ENCODE assay signal across 1 fruit fly cellular context in genomic region chr3L:6552968-6553402, dm6.
TF ChIP-seq lines count a peak whose summit lies in the region.

No protein-coding gene starts in this region.

TF ChIP-seq in whole organism, embryonic, 481 proteins besides CTCF, POLR2A, EP300 and RAD21 (continued from another document and continues in another):
- TF ChIP-seq jing (GFP tag; optimal IDR thresholded peaks at IDR 0.05; lab: Kevin White, UChicago) (peak; percentile 11), Dek (tag; optimal IDR thresholded peaks at IDR 0.05; lab: Kevin White, UChicago) (peak; percentile 88), yki (optimal IDR thresholded peaks at IDR 0.05; lab: Kevin White, UChicago) (no peak), CG6272 (GFP tag; IDR thresholded peaks at IDR 0.05; lab: Robert Waterston, UW) (peak; percentile 43; the same call in 1 of the 2 replicates), Med (GFP tag; lab: Kevin White, UChicago) (peak; percentile 96), Xbp1 (GFP tag; optimal IDR thresholded peaks at IDR 0.05; lab: Kevin White, UChicago) (peak; percentile 81), CrebB (tag; optimal IDR thresholded peaks at IDR 0.05; lab: Kevin White, UChicago) (peak; percentile 74), NC2α (GFP tag; optimal IDR thresholded peaks at IDR 0.05; lab: Kevin White, UChicago) (peak; percentile 40), CG17829 (tag; optimal IDR thresholded peaks at IDR 0.05; lab: Kevin White, UChicago) (peak; percentile 79), HHEX (GFP tag; optimal IDR thresholded peaks at IDR 0.05; lab: Kevin White, UChicago) (peak; percentile 80), CG15514 (GFP tag; optimal IDR thresholded peaks at IDR 0.05; lab: Kevin White, UChicago) (peak; percentile 70), ash1 (GFP tag; optimal IDR thresholded peaks at IDR 0.05; lab: Kevin White, UChicago) (no peak), pros (GFP tag; optimal IDR thresholded peaks at IDR 0.05; lab: Kevin White, UChicago) (no peak), CG33557 (GFP tag; optimal IDR thresholded peaks at IDR 0.05; lab: Kevin White, UChicago) (peak; percentile 3), fd64A (GFP tag; optimal IDR thresholded peaks at IDR 0.05; lab: Kevin White, UChicago) (peak; percentile 13), CG8924 (tag; optimal IDR thresholded peaks at IDR 0.05; lab: Kevin White, UChicago) (peak; percentile 86), Ssrp (tag; optimal IDR thresholded peaks at IDR 0.05; lab: Kevin White, UChicago) (peak; percentile 79), CG16813 (GFP tag; IDR thresholded peaks at IDR 0.05; lab: Robert Waterston, UW; ENCODE audit: partially characterized antibody) (no peak), aop (GFP tag; IDR thresholded peaks at IDR 0.05; lab: Robert Waterston, UW) (no peak), disco-r (GFP tag; optimal IDR thresholded peaks at IDR 0.05; lab: Kevin White, UChicago) (peak; percentile 43), CG4424 (GFP tag; optimal IDR thresholded peaks at IDR 0.05; lab: Kevin White, UChicago) (peak; percentile 56), CG2875 (GFP tag; optimal IDR thresholded peaks at IDR 0.05; lab: Kevin White, UChicago) (peak; percentile 79), tap (tag; optimal IDR thresholded peaks at IDR 0.05; lab: Kevin White, UChicago) (peak; percentile 79), Ets65A (GFP tag; lab: Kevin White, UChicago) (peak; percentile 91), E2f1 (GFP tag; IDR thresholded peaks at IDR 0.05; lab: Robert Waterston, UW) (peak; percentile 82), so (GFP tag; IDR thresholded peaks at IDR 0.05; lab: Robert Waterston, UW) (peak; percentile 85), Blimp-1 (GFP tag; optimal IDR thresholded peaks at IDR 0.05; lab: Kevin White, UChicago) (peak; percentile 76), fd3F (GFP tag; optimal IDR thresholded peaks at IDR 0.05; lab: Kevin White, UChicago) (peak; percentile 84), her (GFP tag; optimal IDR thresholded peaks at IDR 0.05; lab: Kevin White, UChicago) (peak; percentile 61), insv (GFP tag; optimal IDR thresholded peaks at IDR 0.05; lab: Kevin White, UChicago) (peak in 1 of 2 experiments; percentile 36), CG10321 (GFP tag; IDR thresholded peaks at IDR 0.05; lab: Robert Waterston, UW) (peak; percentile 15; the same call in 1 of the 2 replicates), wor (GFP tag; IDR thresholded peaks at IDR 0.05; lab: Robert Waterston, UW) (peak; percentile 64), crp (GFP tag; optimal IDR thresholded peaks at IDR 0.05; lab: Kevin White, UChicago) (no peak), lola (GFP tag; optimal IDR thresholded peaks at IDR 0.05; lab: Kevin White, UChicago) (peak in 1 of 3 experiments; percentile 15), danr (GFP tag; IDR thresholded peaks at IDR 0.05; lab: Robert Waterston, UW) (peak; percentile 38; the same call in 1 of the 2 replicates), CG17612 (GFP tag; IDR thresholded peaks at IDR 0.05; lab: Robert Waterston, UW) (peak; percentile 57), CG10543 (GFP tag; optimal IDR thresholded peaks at IDR 0.05; lab: Kevin White, UChicago) (peak; percentile 79), CG18599 (GFP tag; optimal IDR thresholded peaks at IDR 0.05; lab: Kevin White, UChicago) (peak; percentile 90), TFAM (GFP tag; optimal IDR thresholded peaks at IDR 0.05; lab: Kevin White, UChicago) (no peak), Kr (GFP tag; optimal IDR thresholded peaks at IDR 0.05; lab: Kevin White, UChicago) (no peak), CG13894 (tag; optimal IDR thresholded peaks at IDR 0.05; lab: Kevin White, UChicago) (peak; percentile 80), cas (GFP tag; IDR thresholded peaks at IDR 0.05; lab: Robert Waterston, UW) (peak; percentile 83), phol (tag; optimal IDR thresholded peaks at IDR 0.05; lab: Kevin White, UChicago) (peak; percentile 79), Mrtf (GFP tag; IDR thresholded peaks at IDR 0.05; lab: Robert Waterston, UW) (peak; percentile 77; the same call in 2 of the 3 replicates), fu2 (GFP tag; optimal IDR thresholded peaks at IDR 0.05; lab: Kevin White, UChicago) (peak; percentile 64), CG17385 (GFP tag; optimal IDR thresholded peaks at IDR 0.05; lab: Kevin White, UChicago) (peak; percentile 85), mirr (GFP tag; optimal IDR thresholded peaks at IDR 0.05; lab: Kevin White, UChicago) (peak; percentile 63), vvl (GFP tag; IDR thresholded peaks at IDR 0.05; lab: Robert Waterston, UW) (peak; percentile 94), HLHmδ (GFP tag; optimal IDR thresholded peaks at IDR 0.05; lab: Kevin White, UChicago) (no peak), knrl (GFP tag; IDR thresholded peaks at IDR 0.05; lab: Robert Waterston, UW; ENCODE audit: partially characterized antibody) (no peak), CG34422 (GFP tag; IDR thresholded peaks at IDR 0.05; lab: Robert Waterston, UW) (peak; percentile 85), Ravus (GFP tag; IDR thresholded peaks at IDR 0.05; lab: Robert Waterston, UW) (peak; percentile 63), pan (optimal IDR thresholded peaks at IDR 0.05; lab: Kevin White, UChicago) (no peak), pan (GFP tag; optimal IDR thresholded peaks at IDR 0.05 in 1 of 2, IDR thresholded peaks at IDR 0.05 in 1 of 2) (peak in 1 of 2 experiments; percentile 90), Mes4 (GFP tag; optimal IDR thresholded peaks at IDR 0.05; lab: Kevin White, UChicago) (peak; percentile 62), CG12942 (GFP tag; optimal IDR thresholded peaks at IDR 0.05; lab: Kevin White, UChicago) (peak; percentile 66), MTF-1 (GFP tag; optimal IDR thresholded peaks at IDR 0.05; lab: Kevin White, UChicago; ENCODE audit: borderline replicate concordance) (peak; percentile 49), CG7372 (GFP tag; IDR thresholded peaks at IDR 0.05; lab: Robert Waterston, UW) (peak; percentile 84), Trl (optimal IDR thresholded peaks at IDR 0.05; lab: Kevin White, UChicago) (no peak), Trl (GFP tag; optimal IDR thresholded peaks at IDR 0.05; lab: Kevin White, UChicago) (peak; percentile 71), CG32767 (GFP tag; IDR thresholded peaks at IDR 0.05; lab: Robert Waterston, UW) (peak; percentile 82), pzg (GFP tag; optimal IDR thresholded peaks at IDR 0.05; lab: Kevin White, UChicago) (no peak), CG7271 (tag; optimal IDR thresholded peaks at IDR 0.05; lab: Kevin White, UChicago) (peak; percentile 7), Vsx1 (GFP tag; optimal IDR thresholded peaks at IDR 0.05; lab: Kevin White, UChicago) (peak; percentile 54), CG33213 (GFP tag; optimal IDR thresholded peaks at IDR 0.05; lab: Kevin White, UChicago) (peak; percentile 50), CG16815 (GFP tag; optimal IDR thresholded peaks at IDR 0.05; lab: Kevin White, UChicago) (peak; percentile 66), BEAF-32 (GFP tag; optimal IDR thresholded peaks at IDR 0.05; lab: Kevin White, UChicago) (no peak), maf-S (GFP tag; optimal IDR thresholded peaks at IDR 0.05; lab: Kevin White, UChicago) (peak; percentile 54), Aef1 (GFP tag; IDR thresholded peaks at IDR 0.05; lab: Robert Waterston, UW) (peak; percentile 77), CG43689 (GFP tag; IDR thresholded peaks at IDR 0.05; lab: Robert Waterston, UW) (no peak), CG15696 (tag; optimal IDR thresholded peaks at IDR 0.05; lab: Kevin White, UChicago) (peak; percentile 53), al (GFP tag; IDR thresholded peaks at IDR 0.05; lab: Robert Waterston, UW) (peak; percentile 72), CG18011 (GFP tag; optimal IDR thresholded peaks at IDR 0.05; lab: Kevin White, UChicago) (peak; percentile 72), CG4617 (GFP tag; optimal IDR thresholded peaks at IDR 0.05; lab: Kevin White, UChicago; ENCODE audit: borderline replicate concordance) (peak; percentile 17), grn (GFP tag; optimal IDR thresholded peaks at IDR 0.05; lab: Kevin White, UChicago) (no peak), emc (GFP tag; optimal IDR thresholded peaks at IDR 0.05; lab: Kevin White, UChicago) (peak; percentile 56), E2f2 (GFP tag; IDR thresholded peaks at IDR 0.05; lab: Robert Waterston, UW) (peak; percentile 54), Asciz (GFP tag; optimal IDR thresholded peaks at IDR 0.05; lab: Kevin White, UChicago) (peak; percentile 80), CG14710 (tag; optimal IDR thresholded peaks at IDR 0.05; lab: Kevin White, UChicago) (peak; percentile 57), CG12219 (GFP tag; optimal IDR thresholded peaks at IDR 0.05; lab: Kevin White, UChicago) (peak; percentile 78), CG13624 (GFP tag; optimal IDR thresholded peaks at IDR 0.05; lab: Kevin White, UChicago) (peak; percentile 89), hb (GFP tag; IDR thresholded peaks at IDR 0.05; lab: Robert Waterston, UW; ENCODE audit: partially characterized antibody) (no peak), Taf1 (GFP tag; IDR thresholded peaks at IDR 0.05; lab: Robert Waterston, UW) (peak; percentile 83), CG3726 (GFP tag; IDR thresholded peaks at IDR 0.05; lab: Robert Waterston, UW) (no peak), mld (GFP tag; IDR thresholded peaks at IDR 0.05; lab: Robert Waterston, UW; ENCODE audit: partially characterized antibody) (no peak), CG31365 (tag; optimal IDR thresholded peaks at IDR 0.05; lab: Kevin White, UChicago) (peak; percentile 32), Drgx (GFP tag; IDR thresholded peaks at IDR 0.05; lab: Robert Waterston, UW) (peak; percentile 63), oc (tag; optimal IDR thresholded peaks at IDR 0.05; lab: Kevin White, UChicago) (peak; percentile 89), CG11398 (GFP tag; optimal IDR thresholded peaks at IDR 0.05; lab: Kevin White, UChicago) (peak; percentile 63), PHDP (tag; optimal IDR thresholded peaks at IDR 0.05; lab: Kevin White, UChicago) (peak; percentile 91), kni (GFP tag; optimal IDR thresholded peaks at IDR 0.05; lab: Kevin White, UChicago) (no peak), chif (GFP tag; optimal IDR thresholded peaks at IDR 0.05; lab: Kevin White, UChicago) (peak; percentile 71), jigr1 (GFP tag; IDR thresholded peaks at IDR 0.05; lab: Robert Waterston, UW) (no peak; the same call in 2 of the 3 replicates), CG1529 (GFP tag; optimal IDR thresholded peaks at IDR 0.05; lab: Kevin White, UChicago) (peak; percentile 61), ci (GFP tag; IDR thresholded peaks at IDR 0.05; lab: Robert Waterston, UW) (peak; percentile 93), ems (GFP tag; optimal IDR thresholded peaks at IDR 0.05; lab: Kevin White, UChicago) (peak; percentile 75), CG11695 (GFP tag; IDR thresholded peaks at IDR 0.05; lab: Robert Waterston, UW) (peak; percentile 90), shn (GFP tag; optimal IDR thresholded peaks at IDR 0.05; lab: Kevin White, UChicago) (peak; percentile 57), CG6791 (GFP tag; IDR thresholded peaks at IDR 0.05; lab: Robert Waterston, UW; ENCODE audit: partially characterized antibody) (no peak), Tbp (GFP tag; optimal IDR thresholded peaks at IDR 0.05; lab: Kevin White, UChicago) (no peak), br (optimal IDR thresholded peaks at IDR 0.05; lab: Kevin White, UChicago) (no peak), az2 (GFP tag; optimal IDR thresholded peaks at IDR 0.05; lab: Kevin White, UChicago) (peak; percentile 83), CG10959 (GFP tag; IDR thresholded peaks at IDR 0.05; lab: Robert Waterston, UW) (no peak), zen2 (GFP tag; IDR thresholded peaks at IDR 0.05; lab: Robert Waterston, UW; ENCODE audit: partially characterized antibody) (no peak), CG7745 (tag; optimal IDR thresholded peaks at IDR 0.05; lab: Kevin White, UChicago) (no peak), CG6689 (GFP tag; IDR thresholded peaks at IDR 0.05; lab: Robert Waterston, UW) (peak; percentile 85), D (optimal IDR thresholded peaks at IDR 0.05; lab: Kevin White, UChicago) (no peak), D (GFP tag; optimal IDR thresholded peaks at IDR 0.05; lab: Kevin White, UChicago) (peak; percentile 55), D19B (GFP tag; optimal IDR thresholded peaks at IDR 0.05; lab: Kevin White, UChicago) (peak; percentile 73), dati (GFP tag; IDR thresholded peaks at IDR 0.05; lab: Robert Waterston, UW) (no peak), CG9727 (GFP tag; optimal IDR thresholded peaks at IDR 0.05; lab: Kevin White, UChicago) (peak; percentile 79), CG10147 (GFP tag; optimal IDR thresholded peaks at IDR 0.05; lab: Kevin White, UChicago) (peak; percentile 86), slp2 (GFP tag; optimal IDR thresholded peaks at IDR 0.05; lab: Kevin White, UChicago) (peak; percentile 43), CG9437 (GFP tag; optimal IDR thresholded peaks at IDR 0.05; lab: Kevin White, UChicago) (peak; percentile 67), tll (GFP tag; optimal IDR thresholded peaks at IDR 0.05; lab: Kevin White, UChicago) (no peak), Fer1 (GFP tag; optimal IDR thresholded peaks at IDR 0.05; lab: Kevin White, UChicago) (peak; percentile 86), nerfin-2 (GFP tag; IDR thresholded peaks at IDR 0.05; lab: Robert Waterston, UW; ENCODE audit: partially characterized antibody) (no peak), CG3838 (GFP tag; optimal IDR thresholded peaks at IDR 0.05; lab: Kevin White, UChicago) (peak; percentile 49), ro (GFP tag; IDR thresholded peaks at IDR 0.05; lab: Robert Waterston, UW) (no peak), CG8478 (optimal IDR thresholded peaks at IDR 0.05; lab: Kevin White, UChicago) (no peak), sna (GFP tag; IDR thresholded peaks at IDR 0.05; lab: Robert Waterston, UW; ENCODE audit: partially characterized antibody) (no peak), ewg (GFP tag; optimal IDR thresholded peaks at IDR 0.05; lab: Kevin White, UChicago) (peak; percentile 44), Dref (GFP tag; IDR thresholded peaks at IDR 0.05; lab: Robert Waterston, UW) (no peak), Lpt (GFP tag; optimal IDR thresholded peaks at IDR 0.05; lab: Kevin White, UChicago) (no peak), CG8359 (GFP tag; optimal IDR thresholded peaks at IDR 0.05; lab: Kevin White, UChicago; ENCODE audit: borderline replicate concordance) (no peak), gem (tag; optimal IDR thresholded peaks at IDR 0.05; lab: Kevin White, UChicago) (peak; percentile 91), klu (GFP tag; IDR thresholded peaks at IDR 0.05; lab: Robert Waterston, UW) (peak; percentile 81), CG11560 (tag; IDR thresholded peaks at IDR 0.05; lab: Robert Waterston, UW) (peak; percentile 65; the same call in 2 of the 3 replicates), fru (optimal IDR thresholded peaks at IDR 0.05; lab: Kevin White, UChicago) (no peak), C15 (GFP tag; IDR thresholded peaks at IDR 0.05; lab: Robert Waterston, UW) (peak; percentile 71; the same call in 1 of the 3 replicates), sisA (GFP tag; IDR thresholded peaks at IDR 0.05; lab: Robert Waterston, UW) (peak; percentile 75), Adf1 (GFP tag; IDR thresholded peaks at IDR 0.05; lab: Robert Waterston, UW) (peak; percentile 76)
